Worm (Caenorhabditis elegans) whole organism, mixed stage, embryonic: ENCODE measurements around the gene T21D12.11.

Experiments
- mab-5 ChIP-seq: fragments of 150-350 bp; optimal IDR thresholded peaks from 2 replicates; lab custom pipeline; 2014; ENCODE audit warnings: missing biosample characterization, missing genetic modification characterization
- sptf-1 ChIP-seq: sonication (generic microtip); optimal IDR thresholded peaks from 2 replicates; lab custom pipeline; 2017; ENCODE audit warnings: mild to moderate bottlenecking, missing genetic modification characterization, moderate library complexity, missing compliant biosample characterization
- unc-62 ChIP-seq: fragments of 150-350 bp; optimal IDR thresholded peaks from 2 replicates; lab custom pipeline; 2014; ENCODE audit warnings: missing biosample characterization, missing genetic modification reagents, missing genetic modification characterization

ce11 chrIV:291356-291755 is 22.1 kb downstream of the T21D12.11 start, which contains the start of gene T21D12.7:
- TF ChIP-seq unc-62 (no peak), sptf-1 (tag; lab: Kevin White, UChicago) (no peak), mab-5 (no peak)
